Fruit fly (Drosophila melanogaster) whole organism, adult: ENCODE results near the gene Trm7-32.
A peak's percentile ranks its signal among the peaks of the same experiment; 100 is the strongest.

Experiments used
- CG11617 ChIP-seq: fragments of 200-800 bp; sonication (Bioruptor generic); optimal IDR thresholded peaks from 2 replicates; lab custom pipeline; 2017; ENCODE audit warnings: mild to moderate bottlenecking, missing biosample characterization, missing genetic modification reagents, missing genetic modification characterization
- CG12768 ChIP-seq: fragments of 200-800 bp; sonication (Bioruptor generic); optimal IDR thresholded peaks from 2 replicates; lab custom pipeline; 2017; ENCODE audit warnings: missing biosample characterization, missing genetic modification characterization, mild to moderate bottlenecking, moderate library complexity, missing genetic modification reagents
- CG14711 ChIP-seq: fragments of 200-800 bp; sonication (Bioruptor generic); optimal IDR thresholded peaks from 2 replicates; lab custom pipeline; 2018; ENCODE audit warnings: missing biosample characterization, mild to moderate bottlenecking, missing genetic modification characterization, moderate library complexity
- CG1620 ChIP-seq: fragments of 200-800 bp; sonication (Bioruptor generic); optimal IDR thresholded peaks from 2 replicates; lab custom pipeline; 2016; ENCODE audit warnings: missing biosample characterization, missing genetic modification characterization
- CG33017 ChIP-seq: fragments of 200-800 bp; sonication (Bioruptor generic); optimal IDR thresholded peaks from 2 replicates; lab custom pipeline; 2018; ENCODE audit warnings: missing biosample characterization, mild to moderate bottlenecking, missing genetic modification characterization, moderate library complexity
- CG5204 ChIP-seq: fragments of 200-800 bp; sonication (Bioruptor generic); optimal IDR thresholded peaks from 2 replicates; lab custom pipeline; 2016; ENCODE audit warnings: missing biosample characterization, missing genetic modification characterization
- CG7045 ChIP-seq: fragments of 200-800 bp; sonication (Bioruptor generic); optimal IDR thresholded peaks from 2 replicates; lab custom pipeline; 2017; ENCODE audit warnings: missing biosample characterization, mild to moderate bottlenecking, missing genetic modification characterization
- CG7101 ChIP-seq: fragments of 200-800 bp; sonication (Bioruptor generic); optimal IDR thresholded peaks from 2 replicates; lab custom pipeline; 2018; ENCODE audit warnings: missing biosample characterization, mild to moderate bottlenecking, missing genetic modification characterization, moderate library complexity
- Clk ChIP-seq: fragments of 200-800 bp; sonication (Bioruptor generic); optimal IDR thresholded peaks from 2 replicates; lab custom pipeline; 2017; ENCODE audit warnings: missing biosample characterization, missing genetic modification characterization
- Crg-1 ChIP-seq: fragments of 200-800 bp; sonication (Bioruptor generic); optimal IDR thresholded peaks from 2 replicates; lab custom pipeline; 2016; ENCODE audit warnings: missing biosample characterization, missing genetic modification characterization
- Hr96 ChIP-seq: fragments of 200-800 bp; sonication (Bioruptor generic); optimal IDR thresholded peaks from 2 replicates; lab custom pipeline; 2016; ENCODE audit warnings: missing biosample characterization, missing genetic modification characterization
- Mnt ChIP-seq: fragments of 200-800 bp; sonication (Bioruptor generic); optimal IDR thresholded peaks from 2 replicates; lab custom pipeline; 2016; ENCODE audit warnings: missing biosample characterization, mild to moderate bottlenecking, missing genetic modification characterization
- bab1 ChIP-seq: fragments of 200-800 bp; sonication (Bioruptor generic); optimal IDR thresholded peaks from 3 replicates; lab custom pipeline; 2019; ENCODE audit warnings: missing biosample characterization, mild to moderate bottlenecking, missing genetic modification characterization, moderate library complexity
- cic ChIP-seq: fragments of 200-800 bp; sonication (Bioruptor generic); optimal IDR thresholded peaks from 2 replicates; lab custom pipeline; 2017; ENCODE audit warnings: missing biosample characterization, mild to moderate bottlenecking, missing genetic modification characterization, moderate library complexity
- cnc ChIP-seq, 2 experiments: fragments of >200 bp; optimal IDR thresholded peaks; 2 replicates each; lab custom pipeline; 2017
- kay ChIP-seq: fragments of 200-800 bp; sonication (Bioruptor generic); peaks from one replicate; lab custom pipeline; 2016; ENCODE audit warnings: missing biosample characterization, missing genetic modification characterization, borderline replicate concordance
- ovo ChIP-seq: fragments of 200-800 bp; sonication (Bioruptor generic); optimal IDR thresholded peaks from 2 replicates; lab custom pipeline; 2016; ENCODE audit warnings: missing biosample characterization, missing genetic modification characterization
- pad ChIP-seq: fragments of 200-800 bp; sonication (Bioruptor generic); optimal IDR thresholded peaks from 3 replicates; lab custom pipeline; 2017; ENCODE audit warnings: missing biosample characterization, missing genetic modification characterization, mild to moderate bottlenecking, moderate library complexity, missing genetic modification reagents
- tj ChIP-seq: fragments of 200-800 bp; sonication (Bioruptor generic); optimal IDR thresholded peaks from 3 replicates; lab custom pipeline; 2017; ENCODE audit warnings: missing biosample characterization, mild to moderate bottlenecking, missing genetic modification characterization, moderate library complexity
- toe ChIP-seq: fragments of 200-800 bp; sonication (Bioruptor generic); optimal IDR thresholded peaks from 2 replicates; lab custom pipeline; 2016; ENCODE audit warnings: missing biosample characterization, missing genetic modification characterization

Gene Trm7-32

dm6 chr3R:17020956-17021355 lies 19.5 kb upstream of the Trm7-32 start, which contains the start of gene Adsl:
Adsl (minus strand) TSS chr3R:17021120.
- TF ChIP-seq CG7045 = peak; percentile 24
- TF ChIP-seq tj (GFP tag; lab: Kevin White, UChicago) = peak; percentile 28
- TF ChIP-seq cnc (optimal IDR thresholded peaks at IDR 0.05; lab: Kevin White, UChicago) = no peak
- peak; percentile 18 for TF ChIP-seq CG1620 (GFP tag; lab: Kevin White, UChicago)
- TF ChIP-seq toe = no peak
- peak; percentile 56 for TF ChIP-seq CG33017 (tag; lab: Kevin White, UChicago)
- peak; percentile 46 for TF ChIP-seq pad (GFP tag; lab: Kevin White, UChicago)
- peak; percentile 85 for TF ChIP-seq bab1 (GFP tag; lab: Kevin White, UChicago)
- no peak for TF ChIP-seq Crg-1
- no peak for TF ChIP-seq CG5204 (GFP tag; lab: Kevin White, UChicago)
- TF ChIP-seq Clk (GFP tag; lab: Kevin White, UChicago) = no peak
- TF ChIP-seq CG11617 (GFP tag; lab: Kevin White, UChicago) = peak; percentile 65
- no peak for TF ChIP-seq CG12768
- peak; percentile 82 for TF ChIP-seq kay (GFP tag; lab: Kevin White, UChicago)
- no peak for TF ChIP-seq cic (GFP tag; lab: Kevin White, UChicago)
- TF ChIP-seq ovo (GFP tag; lab: Kevin White, UChicago) = peak; percentile 51
- peak; percentile 84 for TF ChIP-seq Mnt
- peak; percentile 18 for TF ChIP-seq Hr96 (GFP tag; lab: Kevin White, UChicago)
- peak; percentile 59 for TF ChIP-seq CG7101 (tag; lab: Kevin White, UChicago)
- peak; percentile 23 for TF ChIP-seq CG14711

dm6 chr3R:17028393-17028792 lies 12.1 kb upstream of the Trm7-32 start, which contains the start of gene CG5225:
CG5225 (plus strand) TSS chr3R:17028693.
- TF ChIP-seq cnc (optimal IDR thresholded peaks at IDR 0.05; lab: Kevin White, UChicago) = no peak
- no peak for TF ChIP-seq CG7101 (tag; lab: Kevin White, UChicago)
- no peak for TF ChIP-seq Hr96 (GFP tag; lab: Kevin White, UChicago)
- no peak for TF ChIP-seq CG12768

- no peak for TF ChIP-seq Hr96 (GFP tag; lab: Kevin White, UChicago)
- TF ChIP-seq CG11617 (GFP tag; lab: Kevin White, UChicago) = no peak
- TF ChIP-seq CG33017 (tag; lab: Kevin White, UChicago) = no peak
- TF ChIP-seq cnc (optimal IDR thresholded peaks at IDR 0.05; lab: Kevin White, UChicago) = no peak
- no peak for TF ChIP-seq Crg-1
- TF ChIP-seq CG14711 = no peak
These were observed 10.7 kb upstream of the Trm7-32 start for dm6 chr3R:17029796-17030195.

dm6 chr3R:17031502-17031901 lies 9.0 kb upstream of the Trm7-32 start, which contains the start of gene CG31268:
CG31268 (plus strand) TSS chr3R:17031802.
- no peak for TF ChIP-seq Crg-1
- TF ChIP-seq cic (GFP tag; lab: Kevin White, UChicago) = no peak
- TF ChIP-seq CG14711 = no peak
- no peak for TF ChIP-seq Mnt
- no peak for TF ChIP-seq CG1620 (GFP tag; lab: Kevin White, UChicago)
- TF ChIP-seq bab1 (GFP tag; lab: Kevin White, UChicago) = no peak
- no peak for TF ChIP-seq CG5204 (GFP tag; lab: Kevin White, UChicago)
- TF ChIP-seq CG11617 (GFP tag; lab: Kevin White, UChicago) = no peak
- no peak for TF ChIP-seq ovo (GFP tag; lab: Kevin White, UChicago)
- TF ChIP-seq CG7101 (tag; lab: Kevin White, UChicago) = no peak
- TF ChIP-seq Clk (GFP tag; lab: Kevin White, UChicago) = no peak
- no peak for TF ChIP-seq cnc (optimal IDR thresholded peaks at IDR 0.05; lab: Kevin White, UChicago)

- TF ChIP-seq CG33017 (tag; lab: Kevin White, UChicago) (no peak), cnc (optimal IDR thresholded peaks at IDR 0.05; lab: Kevin White, UChicago) (no peak), CG1620 (GFP tag; lab: Kevin White, UChicago) (no peak), Clk (GFP tag; lab: Kevin White, UChicago) (no peak), Crg-1 (no peak), cic (GFP tag; lab: Kevin White, UChicago) (no peak), kay (GFP tag; lab: Kevin White, UChicago) (no peak), toe (no peak), CG5204 (GFP tag; lab: Kevin White, UChicago) (no peak)
These were observed 4.5 kb upstream of the Trm7-32 start, which contains the start of gene CG4009 for dm6 chr3R:17035945-17036344. CG4009 (minus strand) TSS chr3R:17036045.

dm6 chr3R:17042838-17043569 lies 2.5 kb downstream of the Trm7-32 start, which contains the start of the genes bdwf and Patr-1:
bdwf (minus strand) TSS chr3R:17043136.
Patr-1 (plus strand) TSS chr3R:17043564.
- TF ChIP-seq CG1620 (GFP tag; lab: Kevin White, UChicago) = peak; percentile 41
- TF ChIP-seq Crg-1 = peak; percentile 11
- peak; percentile 31 for TF ChIP-seq pad (GFP tag; lab: Kevin White, UChicago)
- TF ChIP-seq CG12768 = no peak
- peak; percentile 50 for TF ChIP-seq CG5204 (GFP tag; lab: Kevin White, UChicago)
- no peak for TF ChIP-seq Hr96 (GFP tag; lab: Kevin White, UChicago)
- no peak for TF ChIP-seq bab1 (GFP tag; lab: Kevin White, UChicago)
- no peak for TF ChIP-seq toe
- TF ChIP-seq ovo (GFP tag; lab: Kevin White, UChicago) = no peak
- TF ChIP-seq CG33017 (tag; lab: Kevin White, UChicago) = no peak
- TF ChIP-seq Clk (GFP tag; lab: Kevin White, UChicago) = no peak
- peak; percentile 2 for TF ChIP-seq CG14711
- peak; percentile 95 for TF ChIP-seq tj (GFP tag; lab: Kevin White, UChicago)
- no peak for TF ChIP-seq cic (GFP tag; lab: Kevin White, UChicago)
- TF ChIP-seq kay (GFP tag; lab: Kevin White, UChicago) = peak; percentile 38
- no peak for TF ChIP-seq CG7045
- TF ChIP-seq CG11617 (GFP tag; lab: Kevin White, UChicago) = peak; percentile 38
- peak; percentile 17 for TF ChIP-seq Mnt
- TF ChIP-seq cnc (optimal IDR thresholded peaks at IDR 0.05; lab: Kevin White, UChicago) = no peak
- no peak for TF ChIP-seq CG7101 (tag; lab: Kevin White, UChicago)
